Worm (Caenorhabditis elegans): ENCODE data around the gene T11B7.2.

The T11B7.2 gene

ce11 chrIV:8845922-8846321 is 1.6 kb upstream of the T11B7.2 start:
- peak; percentile 62 for TF ChIP-seq nhr-28 (tag; optimal IDR thresholded peaks at IDR 0.05)
- TF ChIP-seq daf-16 (GFP tag; optimal IDR thresholded peaks at IDR 0.05), result no peak
- TF ChIP-seq daf-16 (tag; optimal IDR thresholded peaks at IDR 0.05), result peak; percentile 56
- peak; percentile 94 for TF ChIP-seq pqm-1 (tag; optimal IDR thresholded peaks at IDR 0.05)
- peak; percentile 32 for TF ChIP-seq dve-1 (tag; optimal IDR thresholded peaks at IDR 0.05; ENCODE audit: insufficient read depth)
- TF ChIP-seq nhr-41 (GFP tag; IDR thresholded peaks at IDR 0.05), result no peak
- peak; percentile 39; the same call in 1 of the 2 replicates for TF ChIP-seq dmd-6 (GFP tag; IDR thresholded peaks at IDR 0.05)
- TF ChIP-seq hlh-11 (tag; optimal IDR thresholded peaks at IDR 0.05), result peak; percentile 36
- no peak for TF ChIP-seq daf-19 (GFP tag; conservative IDR thresholded peaks at IDR 0.05)
- no peak for TF ChIP-seq zip-2 (tag; optimal IDR thresholded peaks at IDR 0.05)
- TF ChIP-seq T20F7.1 (GFP tag; optimal IDR thresholded peaks at IDR 0.05), result peak; percentile 5

- TF ChIP-seq spr-1 (tag; optimal IDR thresholded peaks at IDR 0.05) (no peak), ceh-28 (tag; optimal IDR thresholded peaks at IDR 0.05) (no peak), ZK337.2 (GFP tag; IDR thresholded peaks at IDR 0.05) (no peak), dmd-9 (GFP tag; IDR thresholded peaks at IDR 0.05) (no peak), php-3 (GFP tag; IDR thresholded peaks at IDR 0.05) (no peak), madf-9 (GFP tag; conservative IDR thresholded peaks at IDR 0.05) (no peak), ceh-82 (tag; optimal IDR thresholded peaks at IDR 0.05) (no peak), zip-2 (tag; optimal IDR thresholded peaks at IDR 0.05) (no peak)
These were observed 4.1 kb downstream of the T11B7.2 start, which contains the start of the genes T28C6.11 and T11B7.1 for ce11 chrIV:8840161-8840765. Gene T28C6.11 (minus strand): TSS chrIV:8840261. Gene T11B7.1 (plus strand): TSS chrIV:8840715.

ce11 chrIV:8830591-8830990 is 13.8 kb downstream of the T11B7.2 start, which contains the start of gene T28C6.8:
Gene T28C6.8 (minus strand): TSS chrIV:8830727.
- TF ChIP-seq arid-1 (GFP tag; conservative IDR thresholded peaks at IDR 0.05) (no peak), lir-3 (tag; optimal IDR thresholded peaks at IDR 0.05) (no peak), T20F7.1 (GFP tag; optimal IDR thresholded peaks at IDR 0.05) (no peak), mxl-3 (GFP tag; optimal IDR thresholded peaks at IDR 0.05) (peak; percentile 83), mxl-2 (GFP tag; conservative IDR thresholded peaks at IDR 0.05) (no peak), ces-1 (GFP tag; optimal IDR thresholded peaks at IDR 0.05) (no peak), nhr-10 (tag; optimal IDR thresholded peaks at IDR 0.05) (no peak), lin-13 (GFP tag; optimal IDR thresholded peaks at IDR 0.05) (peak; percentile 16), cey-2 (tag; optimal IDR thresholded peaks at IDR 0.05; ENCODE audit: borderline replicate concordance, insufficient read depth) (peak; percentile 33), hlh-30 (tag; optimal IDR thresholded peaks at IDR 0.05; ENCODE audit: insufficient read depth) (peak; percentile 68), daf-19 (GFP tag; conservative IDR thresholded peaks at IDR 0.05) (no peak), unc-62 (GFP tag; optimal IDR thresholded peaks at IDR 0.05 in 1 of 2) (no peak), unc-62 (tag; optimal IDR thresholded peaks at IDR 0.05) (no peak), dmd-6 (GFP tag; IDR thresholded peaks at IDR 0.05) (peak; percentile 46), ztf-11 (tag; optimal IDR thresholded peaks at IDR 0.05) (no peak), aha-1 (tag) (peak; percentile 77), egl-43 (GFP tag; IDR thresholded peaks at IDR 0.05) (no peak), unc-39 (tag; optimal IDR thresholded peaks at IDR 0.05) (no peak), F37D6.2 (tag; optimal IDR thresholded peaks at IDR 0.05) (no peak), nhr-237 (tag; optimal IDR thresholded peaks at IDR 0.05) (no peak), T26A8.4 (GFP tag; IDR thresholded peaks at IDR 0.05) (peak; percentile 67), duxl-1 (tag; optimal IDR thresholded peaks at IDR 0.05; ENCODE audit: poor library complexity) (no peak), hlh-11 (tag; optimal IDR thresholded peaks at IDR 0.05) (peak; percentile 84), Y5F2A.4 (GFP tag; optimal IDR thresholded peaks at IDR 0.05) (no peak), mes-2 (tag; optimal IDR thresholded peaks at IDR 0.05; ENCODE audit: poor library complexity, severe bottlenecking) (peak; percentile 29), zag-1 (tag; optimal IDR thresholded peaks at IDR 0.05) (no peak), vab-7 (GFP tag; IDR thresholded peaks at IDR 0.05) (no peak), nhr-102 (tag; optimal IDR thresholded peaks at IDR 0.05) (no peak), ztf-7 (tag; optimal IDR thresholded peaks at IDR 0.05) (no peak), dpl-1 (GFP tag; optimal IDR thresholded peaks at IDR 0.05) (peak; percentile 26), lsy-2 (tag; optimal IDR thresholded peaks at IDR 0.05) (peak in 1 of 2 experiments; percentile 39), php-3 (GFP tag; IDR thresholded peaks at IDR 0.05) (no peak), lin-15B (tag; optimal IDR thresholded peaks at IDR 0.05) (no peak), spr-3 (GFP tag; optimal IDR thresholded peaks at IDR 0.05) (no peak)

Measured in whole organism, L4 larva.